Worm (Caenorhabditis elegans) whole organism, mixed stage, embryonic: ENCODE data around the gene T11F8.4.

ENCODE experiments used
- ces-1 ChIP-seq: fragments of 150-350 bp; optimal IDR thresholded peaks from 2 replicates; lab custom pipeline; 2014; ENCODE audit warnings: missing biosample characterization, missing genetic modification reagents, missing genetic modification characterization
- snpc-4 ChIP-seq: fragments of 150-350 bp; optimal IDR thresholded peaks from 2 replicates; lab custom pipeline; 2014; ENCODE audit warnings: missing biosample characterization, missing genetic modification characterization

DNA sequence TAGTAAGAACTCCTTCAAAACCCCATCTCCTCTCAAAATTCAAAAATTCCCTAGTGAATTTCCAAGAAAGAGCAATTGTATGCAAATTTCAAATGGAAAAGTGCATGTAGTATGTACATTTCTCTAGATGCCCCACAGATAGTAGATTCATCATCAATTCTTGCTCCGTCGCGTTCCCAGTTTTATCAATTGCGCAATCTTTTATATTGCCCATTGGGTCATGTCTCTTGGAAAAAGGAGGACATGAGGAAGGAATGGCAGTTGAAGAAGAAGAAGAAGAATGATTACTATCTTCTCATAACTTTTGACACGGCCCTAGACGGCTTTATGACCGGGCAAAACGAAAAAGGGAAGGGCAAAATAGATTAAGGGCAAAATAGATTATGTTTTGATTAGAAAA is 30.3 kb upstream of the T11F8.4 start:
- no peak for TF ChIP-seq snpc-4 (tag; lab: Kevin White, UChicago)
- TF ChIP-seq ces-1 (GFP tag; lab: Kevin White, UChicago) = peak; percentile 53
